Worm (Caenorhabditis elegans) whole organism, L3 larva: ENCODE measurements around the gene degl-1.

Source experiments
- R02D3.7 ChIP-seq: fragments of 150-350 bp; optimal IDR thresholded peaks from 2 replicates; lab custom pipeline; 2014; ENCODE audit warnings: missing biosample characterization, missing genetic modification characterization
- ZK546.5 ChIP-seq: sonication (generic microtip); optimal IDR thresholded peaks from 2 replicates; lab custom pipeline; 2017; ENCODE audit warnings: missing biosample characterization, missing genetic modification characterization
- aly-2 ChIP-seq: fragments of 150-350 bp; optimal IDR thresholded peaks from 2 replicates; lab custom pipeline; 2014; ENCODE audit warnings: missing biosample characterization, missing genetic modification characterization
- ama-1 ChIP-seq: fragments of 150-350 bp; optimal IDR thresholded peaks from 2 replicates; lab custom pipeline; 2018
- ceh-16 ChIP-seq: sonication (generic microtip); optimal IDR thresholded peaks from 2 replicates; lab custom pipeline; 2017; ENCODE audit warnings: missing biosample characterization, missing genetic modification characterization
- ceh-28 ChIP-seq: fragments of 150-350 bp; optimal IDR thresholded peaks from 2 replicates; lab custom pipeline; 2014; ENCODE audit warnings: missing biosample characterization, missing genetic modification reagents, missing genetic modification characterization
- ceh-82 ChIP-seq: fragments of 150-350 bp; optimal IDR thresholded peaks from 2 replicates; lab custom pipeline; 2014; ENCODE audit warnings: missing biosample characterization, missing genetic modification characterization
- ceh-9 ChIP-seq: sonication (generic microtip); optimal IDR thresholded peaks from 2 replicates; lab custom pipeline; 2018; ENCODE audit warnings: missing biosample characterization, missing genetic modification characterization
- daf-12 ChIP-seq: fragments of 150-350 bp; optimal IDR thresholded peaks from 2 replicates; lab custom pipeline; 2014; ENCODE audit warnings: missing biosample characterization, missing genetic modification reagents, missing genetic modification characterization
- egl-27 ChIP-seq: sonication (generic microtip); optimal IDR thresholded peaks from 4 replicates; lab custom pipeline; 2017; ENCODE audit warnings: missing biosample characterization, missing genetic modification reagents, missing genetic modification characterization
- egl-5 ChIP-seq: fragments of 150-350 bp; optimal IDR thresholded peaks from 2 replicates; lab custom pipeline; 2017; ENCODE audit warnings: missing biosample characterization, missing genetic modification reagents, missing genetic modification characterization, inconsistent platforms
- elt-1 ChIP-seq: fragments of 150-350 bp; optimal IDR thresholded peaks from 2 replicates; lab custom pipeline; 2014; ENCODE audit warnings: missing biosample characterization, missing genetic modification characterization
- elt-2 ChIP-seq: sonication (generic microtip); optimal IDR thresholded peaks from 2 replicates; lab custom pipeline; 2016; ENCODE audit warnings: missing genetic modification reagents, mild to moderate bottlenecking, missing genetic modification characterization, missing compliant biosample characterization
- elt-3 ChIP-seq, 3 experiments: fragments of 150-350 bp in 1 of 3; sonication (generic microtip) in 2 of 3; optimal IDR thresholded peaks; 2 replicates in 2 of 3; 4 replicates in 1 of 3; lab custom pipeline; 2014 to 2017; ENCODE audit warnings: missing biosample characterization in 3 of 3, missing genetic modification characterization in 3 of 3
- eor-1 ChIP-seq, 2 experiments: fragments of 150-350 bp; optimal IDR thresholded peaks; 2 replicates each; lab custom pipeline; 2014 to 2018; ENCODE audit warnings: missing biosample characterization in 2 of 2, missing genetic modification characterization in 2 of 2
- fkh-10 ChIP-seq: sonication (generic microtip); optimal IDR thresholded peaks from 2 replicates; lab custom pipeline; 2017; ENCODE audit warnings: missing biosample characterization, missing genetic modification reagents, missing genetic modification characterization
- fkh-2 ChIP-seq: fragments of 150-350 bp; optimal IDR thresholded peaks from 2 replicates; lab custom pipeline; 2014; ENCODE audit warnings: missing biosample characterization, missing genetic modification reagents, missing genetic modification characterization
- hmg-11 ChIP-seq: sonication (generic microtip); optimal IDR thresholded peaks from 2 replicates; lab custom pipeline; 2016; ENCODE audit warnings: missing genetic modification characterization, missing compliant biosample characterization
- jun-1 ChIP-seq: fragments of 150-350 bp; optimal IDR thresholded peaks from 2 replicates; lab custom pipeline; 2014; ENCODE audit warnings: missing biosample characterization, missing genetic modification reagents, missing genetic modification characterization
- lin-15B ChIP-seq: fragments of 150-350 bp; optimal IDR thresholded peaks from 2 replicates; lab custom pipeline; 2014; ENCODE audit warnings: missing biosample characterization, missing genetic modification characterization
- lin-39 ChIP-seq: fragments of 150-350 bp; optimal IDR thresholded peaks from 2 replicates; lab custom pipeline; 2018; ENCODE audit warnings: missing biosample characterization, missing genetic modification reagents, missing genetic modification characterization
- lsy-12 ChIP-seq: sonication (generic microtip); optimal IDR thresholded peaks from 2 replicates; lab custom pipeline; 2016; ENCODE audit warnings: mild to moderate bottlenecking, missing genetic modification characterization, missing compliant biosample characterization
- mdl-1 ChIP-seq: fragments of 150-350 bp; optimal IDR thresholded peaks from 2 replicates; lab custom pipeline; 2014; ENCODE audit warnings: missing biosample characterization, missing genetic modification characterization
- mml-1 ChIP-seq: fragments of 150-350 bp; sonication (generic microtip); optimal IDR thresholded peaks from 3 replicates; lab custom pipeline; 2014; ENCODE audit warnings: missing biosample characterization, missing genetic modification characterization
- nfya-1 ChIP-seq: sonication (generic microtip); optimal IDR thresholded peaks from 2 replicates; lab custom pipeline; 2017; ENCODE audit warnings: missing genetic modification characterization, mild to moderate bottlenecking, missing compliant biosample characterization, antibody characterized with exemption, moderate library complexity; ENCODE audit not compliant: insufficient read depth
- nhr-11 ChIP-seq: fragments of 150-350 bp; optimal IDR thresholded peaks from 2 replicates; lab custom pipeline; 2014; ENCODE audit warnings: missing biosample characterization, missing genetic modification characterization
- nhr-12 ChIP-seq: fragments of 150-350 bp; optimal IDR thresholded peaks from 2 replicates; lab custom pipeline; 2014; ENCODE audit warnings: missing biosample characterization, missing genetic modification characterization
- nhr-23 ChIP-seq: fragments of 150-350 bp; optimal IDR thresholded peaks from 2 replicates; lab custom pipeline; 2014; ENCODE audit warnings: missing biosample characterization, missing genetic modification reagents, missing genetic modification characterization
- nhr-237 ChIP-seq: fragments of 150-350 bp; optimal IDR thresholded peaks from 2 replicates; lab custom pipeline; 2014; ENCODE audit warnings: missing biosample characterization, missing genetic modification characterization
- nhr-25 ChIP-seq: sonication (generic microtip); optimal IDR thresholded peaks from 2 replicates; lab custom pipeline; 2017; ENCODE audit warnings: missing biosample characterization, missing genetic modification characterization
- nhr-28 ChIP-seq: fragments of 150-350 bp; optimal IDR thresholded peaks from 2 replicates; lab custom pipeline; 2014; ENCODE audit warnings: missing biosample characterization, missing genetic modification characterization
- nhr-43 ChIP-seq: sonication (generic microtip); optimal IDR thresholded peaks from 2 replicates; lab custom pipeline; 2016; ENCODE audit warnings: mild to moderate bottlenecking, missing genetic modification characterization, missing compliant biosample characterization; ENCODE audit not compliant: poor library complexity, severe bottlenecking
- nhr-67 ChIP-seq: fragments of 150-350 bp; optimal IDR thresholded peaks from 2 replicates; lab custom pipeline; 2014; ENCODE audit warnings: missing biosample characterization, missing genetic modification characterization
- nhr-76 ChIP-seq: fragments of 150-350 bp; sonication (generic microtip); optimal IDR thresholded peaks from 5 replicates; lab custom pipeline; 2014; ENCODE audit warnings: missing biosample characterization, missing genetic modification characterization
- nhr-77 ChIP-seq: fragments of 150-350 bp; optimal IDR thresholded peaks from 2 replicates; lab custom pipeline; 2014; ENCODE audit warnings: missing biosample characterization, missing genetic modification characterization
- pha-4 ChIP-seq: fragments of 150-350 bp; optimal IDR thresholded peaks from 2 replicates; lab custom pipeline; 2014; ENCODE audit warnings: missing biosample characterization, missing genetic modification reagents, missing genetic modification characterization
- pqm-1 ChIP-seq: fragments of 150-350 bp; optimal IDR thresholded peaks from 2 replicates; lab custom pipeline; 2017; ENCODE audit warnings: missing biosample characterization, missing genetic modification characterization, inconsistent platforms
- sea-2 ChIP-seq: fragments of 150-350 bp; sonication (generic microtip); optimal IDR thresholded peaks from 4 replicates; lab custom pipeline; 2014; ENCODE audit warnings: missing biosample characterization, missing genetic modification reagents, missing genetic modification characterization
- snpc-4 ChIP-seq: fragments of 150-350 bp; optimal IDR thresholded peaks from 2 replicates; lab custom pipeline; 2014; ENCODE audit warnings: missing biosample characterization, missing genetic modification characterization
- tbx-2 ChIP-seq: sonication (generic microtip); optimal IDR thresholded peaks from 2 replicates; lab custom pipeline; 2016; ENCODE audit warnings: mild to moderate bottlenecking, missing genetic modification characterization, missing compliant biosample characterization
- zag-1 ChIP-seq: fragments of 150-350 bp; optimal IDR thresholded peaks from 2 replicates; lab custom pipeline; 2014; ENCODE audit warnings: missing biosample characterization, missing genetic modification characterization
- ztf-11 ChIP-seq: fragments of 150-350 bp; optimal IDR thresholded peaks from 2 replicates; lab custom pipeline; 2014; ENCODE audit warnings: missing biosample characterization, missing genetic modification characterization
- ztf-4 ChIP-seq: fragments of 150-350 bp; optimal IDR thresholded peaks from 2 replicates; lab custom pipeline; 2014; ENCODE audit warnings: missing biosample characterization, missing genetic modification characterization

The degl-1 gene

ce11 chrIV:14793900-14794624, 22.8 kb upstream of the degl-1 start:
- TF ChIP-seq egl-5 (tag; lab: Kevin White, UChicago), result no peak
- TF ChIP-seq eor-1 (tag; optimal IDR thresholded peaks at IDR 0.05; lab: Kevin White, UChicago), result no peak
- no peak for TF ChIP-seq ztf-11 (tag; lab: Kevin White, UChicago)
- no peak for TF ChIP-seq ZK546.5 (tag; lab: Kevin White, UChicago)
- peak; percentile 60 for TF ChIP-seq pha-4 (tag; lab: Kevin White, UChicago)
- TF ChIP-seq pqm-1 (tag; lab: Kevin White, UChicago), result peak; percentile 17
- TF ChIP-seq jun-1 (tag; lab: Kevin White, UChicago), result peak; percentile 21
- peak; percentile 97 for TF ChIP-seq sea-2 (GFP tag; lab: Kevin White, UChicago)
- peak; percentile 15 for TF ChIP-seq lin-39 (tag; lab: Kevin White, UChicago)
- peak; percentile 23 for TF ChIP-seq mdl-1
- TF ChIP-seq nhr-25, result peak; percentile 75
- TF ChIP-seq ztf-4 (tag; lab: Kevin White, UChicago), result peak; percentile 28
- TF ChIP-seq nhr-43, result peak; percentile 12
- TF ChIP-seq nhr-23, result peak; percentile 43
- TF ChIP-seq elt-2, result peak; percentile 45
- TF ChIP-seq ceh-28 (tag; lab: Kevin White, UChicago), result peak; percentile 70
- TF ChIP-seq lin-15B (tag; lab: Kevin White, UChicago), result peak; percentile 17
- TF ChIP-seq lsy-12 (tag; lab: Kevin White, UChicago), result peak; percentile 59
- TF ChIP-seq elt-1 (tag; lab: Kevin White, UChicago), result peak; percentile 5
- TF ChIP-seq mml-1 (tag; lab: Kevin White, UChicago), result no peak
- peak; percentile 55 for TF ChIP-seq ama-1
- no peak for TF ChIP-seq nhr-67 (tag; lab: Kevin White, UChicago)
- TF ChIP-seq nfya-1 (tag; lab: Kevin White, UChicago), result peak; percentile 71
- peak; percentile 24 for TF ChIP-seq R02D3.7 (tag; lab: Kevin White, UChicago)
- TF ChIP-seq elt-3 (tag; optimal IDR thresholded peaks at IDR 0.05; lab: Kevin White, UChicago), result no peak
- TF ChIP-seq nhr-12 (tag; lab: Kevin White, UChicago), result no peak
- TF ChIP-seq hmg-11, result peak; percentile 48
- TF ChIP-seq fkh-2, result no peak
- TF ChIP-seq, all 47 proteins: peak for 19

DNA sequence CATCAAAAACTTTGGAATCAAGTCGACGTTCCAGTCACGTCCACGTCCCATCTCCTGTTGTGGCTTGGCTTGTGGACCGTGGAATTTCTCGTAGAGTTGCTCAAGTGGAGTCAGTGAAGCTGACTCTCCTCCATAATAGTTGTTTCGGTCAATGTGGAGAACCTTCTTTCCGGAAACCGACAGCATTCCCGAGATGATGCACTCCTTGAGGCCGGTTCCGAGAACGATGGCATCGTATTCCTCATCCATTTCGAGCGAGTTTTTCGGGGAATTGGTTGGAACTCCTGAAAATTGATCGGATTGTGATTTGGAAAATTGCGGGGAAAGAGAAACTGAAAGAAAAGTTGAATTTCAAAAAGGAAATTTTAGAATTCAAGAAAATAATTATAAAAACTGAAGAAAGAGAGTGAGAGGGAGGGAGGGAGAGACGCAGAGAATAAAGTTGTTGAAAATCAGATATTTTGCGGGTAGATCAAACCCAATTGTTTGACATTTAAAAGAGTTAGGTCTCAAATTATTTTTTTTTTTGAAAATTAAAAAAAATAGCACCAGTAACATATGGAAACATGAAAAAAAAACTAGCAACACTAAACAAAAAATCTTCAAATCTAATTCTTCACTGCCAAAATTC, 21.5 kb upstream of the degl-1 start, which contains the start of gene gdi-1:
Gene gdi-1, minus strand, starts transcription at position 286 of the 631 bp plus-strand sequence.
- no peak for TF ChIP-seq ZK546.5 (tag; lab: Kevin White, UChicago)
- TF ChIP-seq ama-1, result peak; percentile 79
- TF ChIP-seq nhr-23, result peak; percentile 4

ce11 chrIV:14790579-14790978, 19.4 kb upstream of the degl-1 start:
- TF ChIP-seq R02D3.7 (tag; lab: Kevin White, UChicago), result no peak
- no peak for TF ChIP-seq aly-2 (tag; lab: Kevin White, UChicago)
- no peak for TF ChIP-seq mml-1 (tag; lab: Kevin White, UChicago)
- TF ChIP-seq nhr-76 (tag; lab: Kevin White, UChicago), result no peak
- TF ChIP-seq nhr-77 (tag; lab: Kevin White, UChicago), result no peak
- TF ChIP-seq sea-2 (GFP tag; lab: Kevin White, UChicago), result no peak
- no peak for TF ChIP-seq mdl-1
- peak; percentile 8 for TF ChIP-seq nhr-25
- TF ChIP-seq nhr-23, result no peak
- TF ChIP-seq ceh-16, result no peak
- TF ChIP-seq nhr-237 (tag; lab: Kevin White, UChicago), result no peak
- no peak for TF ChIP-seq nhr-12 (tag; lab: Kevin White, UChicago)
- TF ChIP-seq nhr-43, result peak; percentile 19
- TF ChIP-seq lin-39 (tag; lab: Kevin White, UChicago), result no peak
- no peak for TF ChIP-seq ztf-11 (tag; lab: Kevin White, UChicago)
- TF ChIP-seq nfya-1 (tag; lab: Kevin White, UChicago), result no peak
- TF ChIP-seq ceh-82 (tag; lab: Kevin White, UChicago), result no peak
- TF ChIP-seq elt-2, result peak; percentile 23
- TF ChIP-seq fkh-10 (GFP tag; lab: Kevin White, UChicago), result no peak
- no peak for TF ChIP-seq nhr-11 (tag; lab: Kevin White, UChicago)
- TF ChIP-seq lin-15B (tag; lab: Kevin White, UChicago), result no peak
- no peak for TF ChIP-seq zag-1 (tag; lab: Kevin White, UChicago)
- TF ChIP-seq pqm-1 (tag; lab: Kevin White, UChicago), result no peak
- peak; percentile 61 for TF ChIP-seq ama-1
- peak; percentile 10 for TF ChIP-seq lsy-12 (tag; lab: Kevin White, UChicago)
- TF ChIP-seq ztf-4 (tag; lab: Kevin White, UChicago), result peak; percentile 6
- TF ChIP-seq nhr-28 (tag; lab: Kevin White, UChicago), result no peak
- TF ChIP-seq ceh-9, result no peak
- TF ChIP-seq elt-1 (tag; lab: Kevin White, UChicago), result no peak
- TF ChIP-seq jun-1 (tag; lab: Kevin White, UChicago), result no peak
- TF ChIP-seq ceh-28 (tag; lab: Kevin White, UChicago), result peak; percentile 28
- no peak for TF ChIP-seq daf-12 (tag; lab: Kevin White, UChicago)
- TF ChIP-seq tbx-2 (tag; lab: Kevin White, UChicago), result no peak
- TF ChIP-seq hmg-11, result no peak
- no peak for TF ChIP-seq egl-5 (tag; lab: Kevin White, UChicago)
- no peak for TF ChIP-seq elt-3 (tag; optimal IDR thresholded peaks at IDR 0.05; lab: Kevin White, UChicago)
- TF ChIP-seq ZK546.5 (tag; lab: Kevin White, UChicago), result no peak
- no peak for TF ChIP-seq egl-27 (tag; lab: Kevin White, UChicago)
- TF ChIP-seq pha-4 (tag; lab: Kevin White, UChicago), result peak; percentile 16
- no peak for TF ChIP-seq snpc-4 (tag; lab: Kevin White, UChicago)
